Fruit fly (Drosophila melanogaster) whole organism, wandering third instar larva: ENCODE measurements around the gene CG14598.

Experiments
- CG9705 ChIP-seq: fragments of 200-800 bp; sonication (Bioruptor generic); optimal IDR thresholded peaks from 2 replicates; lab custom pipeline; 2018; ENCODE audit warnings: missing biosample characterization, mild to moderate bottlenecking, missing genetic modification characterization
- Hr78 ChIP-seq: fragments of >200 bp; optimal IDR thresholded peaks from 2 replicates; lab custom pipeline; 2017; ENCODE audit warnings: missing biosample characterization, missing genetic modification characterization
- Hr83 ChIP-seq: fragments of 200-300 bp; sonication (Bioruptor generic); optimal IDR thresholded peaks from 2 replicates; lab custom pipeline; 2016; ENCODE audit warnings: missing biosample characterization, mild to moderate bottlenecking, missing genetic modification characterization, moderate library complexity; ENCODE audit not compliant: poor library complexity, severe bottlenecking
- Myc ChIP-seq: fragments of >200 bp; optimal IDR thresholded peaks from 2 replicates; lab custom pipeline; 2017
- OdsH ChIP-seq: fragments of 200-800 bp; sonication (Bioruptor generic); optimal IDR thresholded peaks from 2 replicates; lab custom pipeline; 2016; ENCODE audit warnings: missing biosample characterization, mild to moderate bottlenecking, missing genetic modification characterization
- Rel ChIP-seq, 2 experiments: fragments of 200-800 bp; sonication (Bioruptor generic) in 1 of 2; optimal IDR thresholded peaks; 2 replicates in 1 of 2; 3 replicates in 1 of 2; lab custom pipeline; 2016 to 2019; ENCODE audit warnings: mild to moderate bottlenecking in 2 of 2, missing biosample characterization in 2 of 2, missing genetic modification characterization in 2 of 2, moderate library complexity in 1 of 2
- dsf ChIP-seq: sonication (Bioruptor generic); optimal IDR thresholded peaks from 2 replicates; lab custom pipeline; 2016; ENCODE audit warnings: missing biosample characterization, missing genetic modification characterization, borderline replicate concordance
- pan ChIP-seq: fragments of >200 bp; optimal IDR thresholded peaks from 2 replicates; lab custom pipeline; 2017
- rgr ChIP-seq: fragments of 200-800 bp; sonication (Bioruptor generic); optimal IDR thresholded peaks from 3 replicates; lab custom pipeline; 2016; ENCODE audit warnings: missing biosample characterization, mild to moderate bottlenecking, missing genetic modification characterization

DNA sequence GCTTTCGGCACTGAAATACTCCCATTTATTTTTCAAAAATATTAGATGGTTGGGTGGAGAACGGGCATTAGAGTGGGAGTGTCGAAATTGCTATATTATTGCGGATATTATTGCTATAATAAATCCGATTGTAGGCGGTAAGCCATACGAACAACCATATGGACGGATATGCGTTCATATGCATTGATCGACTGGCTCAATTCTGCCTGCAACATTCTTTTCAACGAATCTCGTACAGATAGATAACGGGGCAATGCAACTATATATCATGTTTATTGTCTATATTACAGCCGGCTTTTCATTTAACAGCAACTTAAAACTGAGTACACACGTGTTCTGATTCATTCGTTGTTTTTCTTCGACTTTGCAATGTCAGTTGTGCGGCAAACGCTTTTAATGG lies 48.4 kb upstream of the CG14598 start, which contains the start of gene CG42650:
- no peak for TF ChIP-seq dsf (GFP tag; lab: Kevin White, UChicago)
- no peak for TF ChIP-seq Myc (lab: Kevin White, UChicago)
- TF ChIP-seq Hr83 (GFP tag; lab: Kevin White, UChicago): no peak
- no peak for TF ChIP-seq Rel (GFP tag; optimal IDR thresholded peaks at IDR 0.05; lab: Kevin White, UChicago)
- no peak for TF ChIP-seq Rel (tag; optimal IDR thresholded peaks at IDR 0.05; lab: Kevin White, UChicago)
- no peak for TF ChIP-seq CG9705
- TF ChIP-seq OdsH (GFP tag; lab: Kevin White, UChicago): no peak
- no peak for TF ChIP-seq Hr78 (GFP tag; lab: Kevin White, UChicago)
- TF ChIP-seq pan (lab: Kevin White, UChicago): no peak
- TF ChIP-seq rgr (GFP tag; lab: Kevin White, UChicago): no peak
